Worm (Caenorhabditis elegans): Measurements from ENCODE around the gene ZK84.2.

ZK84.2 gene

ce11 chrII:6025647-6026046 lies 11.5 kb downstream of the ZK84.2 start:
- TF ChIP-seq alr-1 (tag; optimal IDR thresholded peaks at IDR 0.05) (no peak), lsy-2 (tag; optimal IDR thresholded peaks at IDR 0.05) (no peak), elt-3 (tag; optimal IDR thresholded peaks at IDR 0.05) (no peak), unc-62 (GFP tag; optimal IDR thresholded peaks at IDR 0.05) (no peak), snpc-4 (tag; optimal IDR thresholded peaks at IDR 0.05) (no peak), egl-27 (tag; optimal IDR thresholded peaks at IDR 0.05) (no peak), ama-1 (optimal IDR thresholded peaks at IDR 0.05) (no peak), F13H6.1 (tag; optimal IDR thresholded peaks at IDR 0.05) (peak; percentile 3), skn-1 (tag; optimal IDR thresholded peaks at IDR 0.05) (no peak), mdl-1 (tag; optimal IDR thresholded peaks at IDR 0.05) (no peak), lin-13 (GFP tag; optimal IDR thresholded peaks at IDR 0.05) (no peak), aly-2 (tag; optimal IDR thresholded peaks at IDR 0.05) (no peak), nhr-12 (tag; optimal IDR thresholded peaks at IDR 0.05) (no peak), fos-1 (tag; optimal IDR thresholded peaks at IDR 0.05) (peak; percentile 37), peb-1 (tag; optimal IDR thresholded peaks at IDR 0.05) (no peak), mbf-1 (tag; optimal IDR thresholded peaks at IDR 0.05) (no peak), nhr-25 (tag; optimal IDR thresholded peaks at IDR 0.05) (no peak), nhr-129 (tag; optimal IDR thresholded peaks at IDR 0.05) (peak; percentile 7), blmp-1 (tag; optimal IDR thresholded peaks at IDR 0.05; ENCODE audit: insufficient read depth) (no peak), crh-2 (tag; optimal IDR thresholded peaks at IDR 0.05) (peak; percentile 16), unc-39 (tag; optimal IDR thresholded peaks at IDR 0.05) (no peak), nhr-10 (tag; optimal IDR thresholded peaks at IDR 0.05) (no peak), ceh-82 (tag; optimal IDR thresholded peaks at IDR 0.05) (no peak)

ce11 chrII:6026646-6027045 lies 12.5 kb downstream of the ZK84.2 start:
- TF ChIP-seq gmeb-1 (tag; optimal IDR thresholded peaks at IDR 0.05) (peak; percentile 74), lin-13 (GFP tag; optimal IDR thresholded peaks at IDR 0.05) (peak; percentile 28), skn-1 (tag; optimal IDR thresholded peaks at IDR 0.05) (peak; percentile 89), fos-1 (tag; optimal IDR thresholded peaks at IDR 0.05) (peak; percentile 99), crh-2 (tag; optimal IDR thresholded peaks at IDR 0.05) (peak; percentile 86), nhr-23 (tag; optimal IDR thresholded peaks at IDR 0.05) (no peak), F13H6.1 (tag; optimal IDR thresholded peaks at IDR 0.05) (peak; percentile 78), egl-27 (tag; optimal IDR thresholded peaks at IDR 0.05) (peak; percentile 13), ZK546.5 (tag; optimal IDR thresholded peaks at IDR 0.05) (no peak), lsy-2 (tag; optimal IDR thresholded peaks at IDR 0.05) (peak in 1 of 2 experiments; percentile 56), aly-2 (tag; optimal IDR thresholded peaks at IDR 0.05) (no peak), sma-9 (GFP tag; optimal IDR thresholded peaks at IDR 0.05) (peak; percentile 84), sma-9 (tag; optimal IDR thresholded peaks at IDR 0.05) (no peak), unc-62 (GFP tag; optimal IDR thresholded peaks at IDR 0.05) (no peak), sma-3 (GFP tag; optimal IDR thresholded peaks at IDR 0.05) (peak; percentile 61)

- TF ChIP-seq blmp-1 (tag; optimal IDR thresholded peaks at IDR 0.05; ENCODE audit: insufficient read depth): no peak
- TF ChIP-seq nhr-129 (tag; optimal IDR thresholded peaks at IDR 0.05): peak; percentile 80
- peak; percentile 6 for TF ChIP-seq mab-5 (tag; optimal IDR thresholded peaks at IDR 0.05)
- peak; percentile 65 for TF ChIP-seq F13H6.1 (tag; optimal IDR thresholded peaks at IDR 0.05)
- no peak for TF ChIP-seq ceh-16 (tag; optimal IDR thresholded peaks at IDR 0.05)
- TF ChIP-seq sma-9 (GFP tag; optimal IDR thresholded peaks at IDR 0.05): peak; percentile 54
- no peak for TF ChIP-seq sma-9 (tag; optimal IDR thresholded peaks at IDR 0.05)
- TF ChIP-seq lsy-2 (tag; optimal IDR thresholded peaks at IDR 0.05): peak in 1 of 2 experiments; percentile 37
- TF ChIP-seq C34F6.9 (tag; optimal IDR thresholded peaks at IDR 0.05): peak; percentile 27
- no peak for TF ChIP-seq unc-55 (GFP tag; optimal IDR thresholded peaks at IDR 0.05)
Observed at ce11 chrII:6028594-6029141, 14.5 kb downstream of the ZK84.2 start.

- TF ChIP-seq sem-4 (tag; optimal IDR thresholded peaks at IDR 0.05) (no peak), skn-1 (tag; optimal IDR thresholded peaks at IDR 0.05) (no peak), elt-3 (tag; optimal IDR thresholded peaks at IDR 0.05) (no peak), R02D3.7 (tag; optimal IDR thresholded peaks at IDR 0.05) (no peak), nhr-6 (tag; optimal IDR thresholded peaks at IDR 0.05) (no peak), ztf-4 (tag; optimal IDR thresholded peaks at IDR 0.05) (no peak), alr-1 (tag; optimal IDR thresholded peaks at IDR 0.05) (no peak), dmd-4 (tag; optimal IDR thresholded peaks at IDR 0.05) (no peak), mdl-1 (tag; optimal IDR thresholded peaks at IDR 0.05) (no peak), sma-9 (GFP tag; optimal IDR thresholded peaks at IDR 0.05) (no peak), sma-9 (tag; optimal IDR thresholded peaks at IDR 0.05) (no peak), ceh-16 (tag; optimal IDR thresholded peaks at IDR 0.05) (no peak), ZK546.5 (tag; optimal IDR thresholded peaks at IDR 0.05) (no peak), ztf-1 (GFP tag; conservative IDR thresholded peaks at IDR 0.05) (no peak), nhr-11 (tag; optimal IDR thresholded peaks at IDR 0.05) (no peak), egl-27 (tag; optimal IDR thresholded peaks at IDR 0.05) (no peak), elt-1 (tag; optimal IDR thresholded peaks at IDR 0.05) (no peak), lsy-2 (tag; optimal IDR thresholded peaks at IDR 0.05) (no peak), C34F6.9 (tag; optimal IDR thresholded peaks at IDR 0.05) (no peak), nhr-12 (tag; optimal IDR thresholded peaks at IDR 0.05) (no peak)
Observed at ce11 chrII:6031106-6031505, 16.9 kb downstream of the ZK84.2 start, which contains the start of gene frpr-16. Gene frpr-16, minus strand, starts transcription at chrII:6031206.

All from whole organism, L2 larva.